Worm (Caenorhabditis elegans): ENCODE measurements around the gene ZK856.16.

ce11 chrV:10237959-10238444 is 32.6 kb upstream of the ZK856.16 start:
- TF ChIP-seq nhr-12 (tag; optimal IDR thresholded peaks at IDR 0.05) (no peak), skn-1 (tag; optimal IDR thresholded peaks at IDR 0.05) (no peak), elt-2 (tag; optimal IDR thresholded peaks at IDR 0.05) (no peak), mml-1 (tag; optimal IDR thresholded peaks at IDR 0.05) (no peak), nhr-237 (tag; optimal IDR thresholded peaks at IDR 0.05) (no peak)
